Worm (Caenorhabditis elegans) whole organism, mixed stage, embryonic: Measurements from ENCODE around the gene clec-212.

Experiments
- M03D4.4 ChIP-seq: sonication (generic microtip); optimal IDR thresholded peaks from 2 replicates; lab custom pipeline; 2017; ENCODE audit warnings: mild to moderate bottlenecking, missing genetic modification characterization, missing compliant biosample characterization
- bed-3 ChIP-seq: fragments of 200-800 bp; sonication (Bioruptor generic); optimal IDR thresholded peaks from 3 replicates; lab custom pipeline; 2018; ENCODE audit warnings: mild to moderate bottlenecking, missing genetic modification characterization, moderate library complexity, missing compliant biosample characterization
- blmp-1 ChIP-seq: fragments of 150-350 bp; optimal IDR thresholded peaks from 2 replicates; lab custom pipeline; 2014; ENCODE audit warnings: missing biosample characterization, missing genetic modification characterization
- ceh-43 ChIP-seq: fragments of 200-800 bp; sonication (Bioruptor generic); optimal IDR thresholded peaks from 2 replicates; lab custom pipeline; 2018; ENCODE audit warnings: mild to moderate bottlenecking, missing genetic modification characterization, moderate library complexity, missing compliant biosample characterization
- ceh-83 ChIP-seq: fragments of 200-800 bp; sonication (Bioruptor generic); optimal IDR thresholded peaks from 2 replicates; lab custom pipeline; 2018; ENCODE audit warnings: mild to moderate bottlenecking, missing genetic modification characterization, missing compliant biosample characterization
- ces-1 ChIP-seq: fragments of 150-350 bp; optimal IDR thresholded peaks from 2 replicates; lab custom pipeline; 2014; ENCODE audit warnings: missing biosample characterization, missing genetic modification reagents, missing genetic modification characterization
- cnd-1 ChIP-seq: fragments of 200-800 bp; sonication (Bioruptor generic); optimal IDR thresholded peaks from 2 replicates; lab custom pipeline; 2018; ENCODE audit warnings: mild to moderate bottlenecking, missing genetic modification characterization, missing compliant biosample characterization
- drap-1 ChIP-seq: fragments of 200-800 bp; sonication (Bioruptor generic); optimal IDR thresholded peaks from 3 replicates; lab custom pipeline; 2018; ENCODE audit warnings: mild to moderate bottlenecking, missing genetic modification characterization, missing compliant biosample characterization
- elt-1 ChIP-seq: sonication (generic microtip); optimal IDR thresholded peaks from 2 replicates; lab custom pipeline; 2017; ENCODE audit warnings: missing genetic modification characterization, mild to moderate bottlenecking, missing compliant biosample characterization, antibody characterized with exemption, moderate library complexity, borderline replicate concordance; ENCODE audit not compliant: insufficient read depth
- elt-3 ChIP-seq: fragments of 150-350 bp; optimal IDR thresholded peaks from 2 replicates; lab custom pipeline; 2014; ENCODE audit warnings: missing biosample characterization, missing genetic modification characterization
- ham-2 ChIP-seq: fragments of 200-800 bp; sonication (Bioruptor generic); optimal IDR thresholded peaks from 2 replicates; lab custom pipeline; 2018; ENCODE audit warnings: mild to moderate bottlenecking, missing genetic modification characterization, missing compliant biosample characterization
- hlh-1 ChIP-seq: fragments of 150-350 bp; optimal IDR thresholded peaks from 2 replicates; lab custom pipeline; 2014; ENCODE audit warnings: missing biosample characterization, missing genetic modification reagents, missing genetic modification characterization
- lin-13 ChIP-seq: fragments of 150-350 bp; optimal IDR thresholded peaks from 2 replicates; lab custom pipeline; 2014; ENCODE audit warnings: missing biosample characterization, missing genetic modification characterization
- lin-32 ChIP-seq: fragments of 200-800 bp; sonication (Bioruptor generic); optimal IDR thresholded peaks from 2 replicates; lab custom pipeline; 2018; ENCODE audit warnings: mild to moderate bottlenecking, missing genetic modification characterization, missing compliant biosample characterization
- lsy-2 ChIP-seq: fragments of 150-350 bp; optimal IDR thresholded peaks from 2 replicates; lab custom pipeline; 2014; ENCODE audit warnings: missing biosample characterization, missing genetic modification characterization
- mab-5 ChIP-seq: fragments of 150-350 bp; optimal IDR thresholded peaks from 2 replicates; lab custom pipeline; 2014; ENCODE audit warnings: missing biosample characterization, missing genetic modification characterization
- mep-1 ChIP-seq: fragments of 150-350 bp; optimal IDR thresholded peaks from 2 replicates; lab custom pipeline; 2017; ENCODE audit warnings: missing biosample characterization, missing genetic modification reagents, missing genetic modification characterization, inconsistent platforms
- mls-2 ChIP-seq: sonication (generic microtip); optimal IDR thresholded peaks from 2 replicates; lab custom pipeline; 2016; ENCODE audit warnings: mild to moderate bottlenecking, missing genetic modification characterization, moderate library complexity, missing compliant biosample characterization
- nhr-2 ChIP-seq: fragments of 150-350 bp; optimal IDR thresholded peaks from 2 replicates; lab custom pipeline; 2014; ENCODE audit warnings: missing biosample characterization, missing genetic modification characterization
- nhr-237 ChIP-seq: fragments of 150-350 bp; optimal IDR thresholded peaks from 2 replicates; lab custom pipeline; 2014; ENCODE audit warnings: missing biosample characterization, missing genetic modification characterization
- nhr-28 ChIP-seq: fragments of 150-350 bp; optimal IDR thresholded peaks from 2 replicates; lab custom pipeline; 2014; ENCODE audit warnings: missing biosample characterization, missing genetic modification characterization
- nhr-76 ChIP-seq: sonication (generic microtip); optimal IDR thresholded peaks from 2 replicates; lab custom pipeline; 2017; ENCODE audit warnings: missing biosample characterization, missing genetic modification characterization
- sem-2 ChIP-seq: fragments of 200-800 bp; sonication (Bioruptor generic); optimal IDR thresholded peaks from 2 replicates; lab custom pipeline; 2018; ENCODE audit warnings: mild to moderate bottlenecking, missing genetic modification characterization, missing compliant biosample characterization
- snpc-4 ChIP-seq: fragments of 150-350 bp; optimal IDR thresholded peaks from 2 replicates; lab custom pipeline; 2014; ENCODE audit warnings: missing biosample characterization, missing genetic modification characterization
- sptf-1 ChIP-seq: sonication (generic microtip); optimal IDR thresholded peaks from 2 replicates; lab custom pipeline; 2017; ENCODE audit warnings: mild to moderate bottlenecking, missing genetic modification characterization, moderate library complexity, missing compliant biosample characterization
- tbx-8 ChIP-seq: fragments of 200-800 bp; sonication (Bioruptor generic); optimal IDR thresholded peaks from 2 replicates; lab custom pipeline; 2018; ENCODE audit warnings: mild to moderate bottlenecking, missing genetic modification characterization, moderate library complexity, missing compliant biosample characterization
- unc-120 ChIP-seq: sonication (generic microtip); optimal IDR thresholded peaks from 2 replicates; lab custom pipeline; 2017; ENCODE audit warnings: missing genetic modification characterization, missing compliant biosample characterization; ENCODE audit not compliant: poor library complexity, severe bottlenecking
- unc-39 ChIP-seq: fragments of 150-350 bp; optimal IDR thresholded peaks from 2 replicates; lab custom pipeline; 2014; ENCODE audit warnings: missing biosample characterization, missing genetic modification characterization
- unc-62 ChIP-seq: fragments of 150-350 bp; optimal IDR thresholded peaks from 2 replicates; lab custom pipeline; 2014; ENCODE audit warnings: missing biosample characterization, missing genetic modification reagents, missing genetic modification characterization
- zip-8 ChIP-seq: fragments of 150-350 bp; optimal IDR thresholded peaks from 2 replicates; lab custom pipeline; 2014; ENCODE audit warnings: missing biosample characterization, missing genetic modification characterization
- ztf-11 ChIP-seq: fragments of 150-350 bp; optimal IDR thresholded peaks from 2 replicates; lab custom pipeline; 2014; ENCODE audit warnings: missing biosample characterization, missing genetic modification characterization

clec-212 gene

ce11 chrV:7551821-7552220 is 18.4 kb downstream of the clec-212 start, which contains the start of gene F19F10.3:
Gene F19F10.3 (plus strand): TSS chrV:7552121.
- TF ChIP-seq ztf-11 (tag; lab: Kevin White, UChicago) (no peak), mab-5 (tag; lab: Kevin White, UChicago) (no peak), sptf-1 (no peak), tbx-8 (GFP tag; lab: Kevin White, UChicago) (no peak), snpc-4 (tag; lab: Kevin White, UChicago) (no peak), blmp-1 (tag; lab: Kevin White, UChicago) (no peak), ceh-43 (GFP tag; lab: Kevin White, UChicago) (no peak), hlh-1 (no peak), drap-1 (GFP tag; lab: Kevin White, UChicago) (no peak), lsy-2 (tag; lab: Kevin White, UChicago) (no peak), zip-8 (tag; lab: Kevin White, UChicago) (no peak), nhr-28 (tag; lab: Kevin White, UChicago) (no peak), M03D4.4 (tag; lab: Kevin White, UChicago) (no peak)

DNA sequence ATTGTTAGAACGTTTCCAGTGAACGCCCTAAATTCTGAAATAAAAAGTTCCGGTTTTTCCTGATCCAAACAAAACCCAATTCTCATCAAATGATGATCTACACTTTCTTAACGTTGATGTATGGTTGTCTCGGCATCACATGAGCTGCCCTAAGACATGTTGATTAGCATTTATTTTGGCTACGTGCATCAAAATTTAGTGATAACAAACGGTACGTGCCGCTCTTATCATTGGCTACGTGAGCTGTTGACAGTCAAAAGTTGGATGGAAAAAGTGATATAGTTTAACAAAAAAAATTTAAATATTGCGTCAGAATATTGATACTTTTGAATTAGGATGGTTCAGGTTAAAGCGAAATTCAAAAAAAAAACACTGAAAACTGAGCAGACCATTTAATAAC is 22.2 kb downstream of the clec-212 start:
- TF ChIP-seq nhr-76 (tag; lab: Kevin White, UChicago), result no peak
- no peak for TF ChIP-seq blmp-1 (tag; lab: Kevin White, UChicago)
- TF ChIP-seq sem-2 (GFP tag; lab: Kevin White, UChicago), result no peak
- TF ChIP-seq snpc-4 (tag; lab: Kevin White, UChicago), result no peak
- no peak for TF ChIP-seq mls-2 (tag; lab: Kevin White, UChicago)
- TF ChIP-seq mep-1 (tag; lab: Kevin White, UChicago), result no peak
- TF ChIP-seq nhr-2 (tag; lab: Kevin White, UChicago), result no peak
- TF ChIP-seq tbx-8 (GFP tag; lab: Kevin White, UChicago), result no peak
- no peak for TF ChIP-seq lsy-2 (tag; lab: Kevin White, UChicago)
- TF ChIP-seq sptf-1, result no peak
- TF ChIP-seq unc-39 (tag; lab: Kevin White, UChicago), result no peak
- TF ChIP-seq unc-62 (GFP tag; lab: Kevin White, UChicago), result no peak
- no peak for TF ChIP-seq ham-2 (GFP tag; lab: Kevin White, UChicago)
- TF ChIP-seq ces-1 (GFP tag; lab: Kevin White, UChicago), result no peak

DNA sequence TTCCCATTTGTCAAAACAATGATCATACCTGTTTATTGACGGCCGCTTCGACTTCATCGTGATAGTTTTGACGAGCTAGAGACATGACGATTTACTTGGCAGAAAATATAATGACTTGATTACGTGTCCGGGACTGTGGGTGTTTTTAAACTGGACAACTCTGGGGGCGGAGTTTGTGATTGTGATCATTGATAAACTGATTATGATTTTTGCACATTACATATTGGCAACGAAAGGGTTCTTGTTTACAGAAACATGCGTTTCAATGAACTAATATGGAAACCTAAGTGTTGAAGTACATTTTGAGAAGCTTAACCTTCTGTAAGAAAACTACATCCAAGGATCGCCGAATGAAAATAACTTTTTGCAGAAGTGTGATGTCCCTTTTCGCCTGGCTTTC is 22.7 kb downstream of the clec-212 start, which contains the start of gene ftn-1:
ftn-1 (minus strand) TSS at position 101 of the 400 bp plus-strand sequence.
- TF ChIP-seq lin-13 (tag; lab: Kevin White, UChicago) (no peak), lsy-2 (tag; lab: Kevin White, UChicago) (no peak), cnd-1 (no peak), zip-8 (tag; lab: Kevin White, UChicago) (no peak), unc-39 (tag; lab: Kevin White, UChicago) (no peak), lin-32 (GFP tag; lab: Kevin White, UChicago) (no peak), M03D4.4 (tag; lab: Kevin White, UChicago) (no peak), elt-1 (no peak), mab-5 (tag; lab: Kevin White, UChicago) (no peak), nhr-237 (no peak), unc-120 (tag; lab: Kevin White, UChicago) (no peak), nhr-2 (tag; lab: Kevin White, UChicago) (no peak), sem-2 (GFP tag; lab: Kevin White, UChicago) (no peak)

- no peak for TF ChIP-seq bed-3 (GFP tag; lab: Kevin White, UChicago)
- no peak for TF ChIP-seq unc-62 (GFP tag; lab: Kevin White, UChicago)
- TF ChIP-seq nhr-237, result no peak
- no peak for TF ChIP-seq mls-2 (tag; lab: Kevin White, UChicago)
- no peak for TF ChIP-seq ztf-11 (tag; lab: Kevin White, UChicago)
- no peak for TF ChIP-seq zip-8 (tag; lab: Kevin White, UChicago)
- TF ChIP-seq elt-3 (tag; lab: Kevin White, UChicago), result no peak
- TF ChIP-seq nhr-76 (tag; lab: Kevin White, UChicago), result no peak
- no peak for TF ChIP-seq elt-1
- TF ChIP-seq ceh-83, result no peak
Measured at ce11 chrV:7545187-7545586, 25.0 kb downstream of the clec-212 start, which contains the start of the genes C54F6.19 and nhx-3. Gene C54F6.19 (plus strand): TSS chrV:7545487. Gene nhx-3 (minus strand): TSS chrV:7545523.

ce11 chrV:7543728-7544127 is 26.5 kb downstream of the clec-212 start:
- TF ChIP-seq M03D4.4 (tag; lab: Kevin White, UChicago) (no peak), sem-2 (GFP tag; lab: Kevin White, UChicago) (no peak), elt-3 (tag; lab: Kevin White, UChicago) (no peak), zip-8 (tag; lab: Kevin White, UChicago) (peak; percentile 92)
